Worm (Caenorhabditis elegans) whole organism, late embryonic: ENCODE results near the gene ric-4.

ENCODE experiments used
- T23F11.4 ChIP-seq: fragments of 200-800 bp; sonication (Bioruptor generic); optimal IDR thresholded peaks from 2 replicates; lab custom pipeline; 2018; ENCODE audit warnings: mild to moderate bottlenecking, missing genetic modification characterization, missing compliant biosample characterization
- Y22D7AL.16 ChIP-seq: sonication (generic microtip); optimal IDR thresholded peaks from 2 replicates; lab custom pipeline; 2016; ENCODE audit warnings: missing genetic modification characterization, missing compliant biosample characterization
- ceh-18 ChIP-seq: sonication (generic microtip); optimal IDR thresholded peaks from 2 replicates; lab custom pipeline; 2016; ENCODE audit warnings: missing genetic modification characterization, missing compliant biosample characterization
- ceh-19 ChIP-seq: fragments of 200-800 bp; sonication (Bioruptor generic); optimal IDR thresholded peaks from 2 replicates; lab custom pipeline; 2018; ENCODE audit warnings: mild to moderate bottlenecking, missing genetic modification characterization, missing compliant biosample characterization
- ceh-2 ChIP-seq: sonication (generic microtip); optimal IDR thresholded peaks from 2 replicates; lab custom pipeline; 2016; ENCODE audit warnings: missing genotype, missing genetic modification characterization, missing compliant biosample characterization
- ceh-31 ChIP-seq: sonication (generic microtip); optimal IDR thresholded peaks from 2 replicates; lab custom pipeline; 2016; ENCODE audit warnings: missing genetic modification characterization, missing compliant biosample characterization
- ceh-45 ChIP-seq: fragments of 200-800 bp; sonication (Bioruptor generic); IDR thresholded peaks from 2 replicates; pipeline ENCODE4 v1.3.6; 2022; ENCODE audit warnings: missing genetic modification reagents, missing genetic modification characterization, missing compliant biosample characterization
- ceh-48 ChIP-seq: sonication (generic microtip); optimal IDR thresholded peaks from 2 replicates; lab custom pipeline; 2016; ENCODE audit warnings: missing genetic modification characterization, inconsistent platforms, missing compliant biosample characterization
- dmd-4 ChIP-seq: sonication (generic microtip); optimal IDR thresholded peaks from 2 replicates; lab custom pipeline; 2016; ENCODE audit warnings: borderline replicate concordance, missing genetic modification characterization, missing compliant biosample characterization
- elt-2 ChIP-seq: sonication (generic microtip); optimal IDR thresholded peaks from 2 replicates; lab custom pipeline; 2016; ENCODE audit warnings: missing genetic modification reagents, missing genetic modification characterization, missing compliant biosample characterization
- elt-4 ChIP-seq: sonication (generic microtip); optimal IDR thresholded peaks from 2 replicates; lab custom pipeline; 2016; ENCODE audit warnings: missing genetic modification characterization, missing compliant biosample characterization
- eyg-1 ChIP-seq: sonication (generic microtip); optimal IDR thresholded peaks from 2 replicates; lab custom pipeline; 2016; ENCODE audit warnings: missing genotype, missing genetic modification characterization, missing compliant biosample characterization
- fkh-10 ChIP-seq: fragments of 150-350 bp; optimal IDR thresholded peaks from 2 replicates; lab custom pipeline; 2014; ENCODE audit warnings: missing biosample characterization, missing genetic modification reagents, missing genetic modification characterization
- fkh-6 ChIP-seq: sonication (generic microtip); optimal IDR thresholded peaks from 2 replicates; lab custom pipeline; 2016; ENCODE audit warnings: missing genetic modification characterization, missing compliant biosample characterization
- hlh-30 ChIP-seq: sonication (generic microtip); optimal IDR thresholded peaks from 2 replicates; lab custom pipeline; 2017; ENCODE audit warnings: antibody characterized with exemption, missing genetic modification characterization, missing compliant biosample characterization; ENCODE audit not compliant: insufficient read depth
- lim-6 ChIP-seq: sonication (generic microtip); optimal IDR thresholded peaks from 2 replicates; lab custom pipeline; 2016; ENCODE audit warnings: missing genetic modification characterization, missing compliant biosample characterization
- madf-2 ChIP-seq: sonication (generic microtip); optimal IDR thresholded peaks from 2 replicates; lab custom pipeline; 2017; ENCODE audit warnings: missing genetic modification characterization, missing compliant biosample characterization
- mec-3 ChIP-seq: sonication (generic microtip); optimal IDR thresholded peaks from 2 replicates; lab custom pipeline; 2016; ENCODE audit warnings: borderline replicate concordance, missing genetic modification characterization, missing compliant biosample characterization
- nfya-1 ChIP-seq: sonication (generic microtip); optimal IDR thresholded peaks from 2 replicates; lab custom pipeline; 2017; ENCODE audit warnings: missing genetic modification characterization, mild to moderate bottlenecking, missing compliant biosample characterization, antibody characterized with exemption, moderate library complexity
- nhr-232 ChIP-seq: sonication (generic microtip); optimal IDR thresholded peaks from 2 replicates; lab custom pipeline; 2016; ENCODE audit warnings: missing genetic modification characterization, missing compliant biosample characterization
- odd-2 ChIP-seq: sonication (generic microtip); optimal IDR thresholded peaks from 2 replicates; lab custom pipeline; 2017; ENCODE audit warnings: antibody characterized with exemption, mild to moderate bottlenecking, missing genetic modification characterization, missing compliant biosample characterization
- pag-3 ChIP-seq: sonication (generic microtip); optimal IDR thresholded peaks from 2 replicates; lab custom pipeline; 2016; ENCODE audit warnings: missing compliant biosample characterization, missing genetic modification characterization, borderline replicate concordance
- pat-9 ChIP-seq: fragments of 200-800 bp; sonication (Bioruptor generic); optimal IDR thresholded peaks from 2 replicates; lab custom pipeline; 2018; ENCODE audit warnings: mild to moderate bottlenecking, missing genetic modification characterization, moderate library complexity, missing compliant biosample characterization
- pha-4 ChIP-seq: fragments of 150-350 bp; optimal IDR thresholded peaks from 2 replicates; lab custom pipeline; 2018; ENCODE audit warnings: missing biosample characterization, missing genetic modification reagents, missing genetic modification characterization
- pros-1 ChIP-seq: fragments of 150-350 bp; optimal IDR thresholded peaks from 2 replicates; lab custom pipeline; 2014; ENCODE audit warnings: missing biosample characterization, missing genetic modification reagents, missing genetic modification characterization
- sdc-2 ChIP-seq: sonication (generic microtip); optimal IDR thresholded peaks from 2 replicates; lab custom pipeline; 2016; ENCODE audit warnings: missing genotype, missing genetic modification characterization, missing compliant biosample characterization
- sox-2 ChIP-seq: fragments of 200-800 bp; sonication (Bioruptor generic); IDR thresholded peaks from 2 replicates; pipeline ENCODE4 v1.3.6; 2022; ENCODE audit warnings: missing genetic modification reagents, missing genetic modification characterization, missing compliant biosample characterization
- sox-4 ChIP-seq: sonication (generic microtip); optimal IDR thresholded peaks from 2 replicates; lab custom pipeline; 2017; ENCODE audit warnings: mild to moderate bottlenecking, missing genetic modification characterization, inconsistent platforms, missing compliant biosample characterization
- syd-9 ChIP-seq: sonication (generic microtip); optimal IDR thresholded peaks from 2 replicates; lab custom pipeline; 2016; ENCODE audit warnings: mild to moderate bottlenecking, missing genetic modification characterization, moderate library complexity, missing compliant biosample characterization
- tbx-2 ChIP-seq: sonication (generic microtip); optimal IDR thresholded peaks from 2 replicates; lab custom pipeline; 2016; ENCODE audit warnings: missing genetic modification characterization, missing compliant biosample characterization
- unc-3 ChIP-seq, 2 experiments: fragments of 200-800 bp in 1 of 2; sonication (Bioruptor generic) in 1 of 2; sonication (generic microtip) in 1 of 2; conservative IDR thresholded peaks in 1 of 2; optimal IDR thresholded peaks in 1 of 2; 2 replicates each; pipeline versions ENCODE4 v1.3.6 to Lab custom; 2016 to 2022; ENCODE audit warnings: missing compliant biosample characterization in 2 of 2, missing genetic modification characterization in 2 of 2, missing genetic modification reagents in 1 of 2
- unc-42 ChIP-seq: sonication (generic microtip); optimal IDR thresholded peaks from 2 replicates; lab custom pipeline; 2016; ENCODE audit warnings: missing genotype, missing genetic modification characterization, missing compliant biosample characterization
- unc-55 ChIP-seq: sonication (generic microtip); optimal IDR thresholded peaks from 2 replicates; lab custom pipeline; 2017; ENCODE audit warnings: missing biosample characterization, missing genetic modification reagents, missing genetic modification characterization
- ztf-16 ChIP-seq: sonication (generic microtip); optimal IDR thresholded peaks from 2 replicates; lab custom pipeline; 2017; ENCODE audit warnings: missing genetic modification characterization, missing compliant biosample characterization

Gene ric-4

DNA sequence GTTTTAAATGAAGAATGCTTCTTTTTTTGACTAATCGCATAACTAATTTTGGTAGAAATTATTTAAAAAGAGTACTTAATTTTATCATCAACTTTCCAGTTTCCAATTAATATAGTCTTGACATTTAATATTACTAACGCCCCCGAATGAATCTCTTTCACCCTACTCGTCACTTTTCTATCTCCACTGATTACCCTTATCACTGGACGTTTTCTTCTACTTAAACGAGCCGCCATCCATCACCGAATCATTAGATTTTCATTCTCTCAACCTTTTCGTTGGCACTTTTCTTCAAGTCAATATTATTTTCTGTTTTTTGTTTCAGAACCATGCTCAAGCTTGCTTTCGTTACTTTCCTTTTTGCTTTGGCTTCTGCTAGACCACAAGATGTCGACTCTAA, 7.5 kb upstream of the ric-4 start, which contains the start of gene lys-1:
TSS of gene lys-1 (plus strand) at position 326 of the 400 bp plus-strand sequence.
- TF ChIP-seq ztf-16 (tag; lab: Kevin White, UChicago) (no peak), elt-2 (tag; lab: Kevin White, UChicago) (peak; percentile 20)

DNA sequence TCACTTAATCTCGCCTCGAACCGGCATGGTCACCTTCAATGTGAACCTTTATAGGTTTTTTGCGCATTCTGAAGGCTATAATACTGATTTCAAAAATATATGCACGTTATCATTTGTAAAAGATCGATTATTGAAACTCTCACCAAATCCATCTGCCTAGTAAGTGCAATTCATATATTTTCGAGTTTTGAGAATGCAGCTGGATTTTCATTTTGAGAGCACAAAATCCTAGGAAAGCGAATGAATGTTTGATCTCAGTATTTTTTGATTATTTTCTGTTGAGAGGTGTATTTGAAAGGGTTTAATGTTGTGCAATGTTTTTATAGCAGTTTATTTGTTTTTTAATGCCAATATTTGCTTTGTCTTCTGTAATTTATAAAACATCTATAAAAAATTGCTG, 5.9 kb upstream of the ric-4 start:
- TF ChIP-seq eyg-1 (tag; lab: Kevin White, UChicago) (no peak), fkh-10 (GFP tag; lab: Kevin White, UChicago) (no peak), ceh-2 (no peak), odd-2 (tag; lab: Kevin White, UChicago) (no peak), T23F11.4 (no peak), unc-42 (tag; lab: Kevin White, UChicago) (no peak), hlh-30 (tag; lab: Kevin White, UChicago) (no peak), pat-9 (no peak), unc-55 (GFP tag; lab: Kevin White, UChicago) (no peak), unc-3 (GFP tag; conservative IDR thresholded peaks at IDR 0.05; lab: Robert Waterston, UW) (no peak), unc-3 (tag; optimal IDR thresholded peaks at IDR 0.05; lab: Kevin White, UChicago) (no peak), sox-4 (tag; lab: Kevin White, UChicago) (no peak), lim-6 (tag; lab: Kevin White, UChicago) (no peak), syd-9 (no peak), nhr-232 (tag; lab: Kevin White, UChicago) (no peak), ceh-45 (GFP tag; lab: Robert Waterston, UW) (no peak), mec-3 (tag; lab: Kevin White, UChicago) (no peak), dmd-4 (tag; lab: Kevin White, UChicago) (no peak), pag-3 (tag; lab: Kevin White, UChicago) (no peak), tbx-2 (tag; lab: Kevin White, UChicago) (no peak), elt-2 (tag; lab: Kevin White, UChicago) (no peak)
- TF ChIP-seq, all 69 proteins: peak for 0

DNA sequence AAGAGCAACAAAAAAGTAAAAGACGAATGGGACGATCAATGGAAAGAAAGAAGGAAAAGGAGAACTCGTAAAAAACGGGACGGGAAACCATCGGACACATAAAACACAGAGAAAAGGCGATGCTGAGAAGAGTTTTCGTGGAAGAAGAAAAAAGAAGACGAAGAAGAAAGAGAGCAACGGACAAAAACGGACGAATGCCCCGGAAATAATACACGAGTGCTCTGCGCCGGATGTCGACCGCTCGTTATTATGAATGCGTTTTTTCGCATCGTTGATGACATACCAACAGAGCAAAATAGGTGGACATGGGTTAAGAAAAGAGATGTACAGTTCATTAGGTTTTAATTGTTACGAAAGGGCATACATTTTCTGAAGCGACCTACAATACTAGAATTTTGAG, 5.5 kb upstream of the ric-4 start, which contains the start of gene Y22F5A.11:
TSS of gene Y22F5A.11 (minus strand) at position 28 of the 400 bp plus-strand sequence.
- TF ChIP-seq pha-4 (tag; lab: Kevin White, UChicago) (no peak), ceh-31 (tag; lab: Kevin White, UChicago) (no peak), fkh-6 (tag; lab: Kevin White, UChicago) (no peak), ceh-18 (tag; lab: Kevin White, UChicago) (no peak), unc-42 (tag; lab: Kevin White, UChicago) (peak; percentile 0), madf-2 (no peak), pat-9 (no peak)

DNA sequence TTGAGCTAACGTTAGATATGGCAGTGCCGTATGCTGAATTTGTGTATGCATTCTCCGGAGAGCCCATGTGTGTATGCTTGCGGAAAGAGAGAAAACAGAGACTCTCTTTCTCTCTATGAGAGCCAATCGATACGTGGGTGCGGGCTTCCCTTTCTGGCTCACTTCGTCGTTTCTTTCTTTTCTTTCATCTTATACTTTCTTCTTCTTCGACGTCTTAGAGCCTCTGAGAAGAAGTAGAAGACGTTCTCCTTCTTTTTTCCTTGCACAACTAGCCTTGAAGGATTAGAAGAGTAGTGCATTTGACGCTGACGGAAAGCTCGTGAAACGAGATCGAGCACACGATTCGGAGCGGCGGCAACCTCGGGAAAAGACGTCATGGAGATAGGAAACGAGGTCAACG, 3.7 kb upstream of the ric-4 start:
- TF ChIP-seq unc-42 (tag; lab: Kevin White, UChicago) = peak; percentile 31
- no peak for TF ChIP-seq pag-3 (tag; lab: Kevin White, UChicago)
- TF ChIP-seq nfya-1 (tag; lab: Kevin White, UChicago) = peak; percentile 26
- peak; percentile 15 for TF ChIP-seq pros-1 (tag; lab: Kevin White, UChicago)
- TF ChIP-seq sdc-2 (tag; lab: Kevin White, UChicago) = no peak
- TF ChIP-seq pat-9 = no peak
- no peak for TF ChIP-seq sox-2 (GFP tag; lab: Robert Waterston, UW)
- TF ChIP-seq ceh-19 (GFP tag; lab: Kevin White, UChicago) = no peak
- peak; percentile 89 for TF ChIP-seq ceh-48 (tag; lab: Kevin White, UChicago)
- TF ChIP-seq elt-4 = no peak
- peak; percentile 1 for TF ChIP-seq ceh-31 (tag; lab: Kevin White, UChicago)

DNA sequence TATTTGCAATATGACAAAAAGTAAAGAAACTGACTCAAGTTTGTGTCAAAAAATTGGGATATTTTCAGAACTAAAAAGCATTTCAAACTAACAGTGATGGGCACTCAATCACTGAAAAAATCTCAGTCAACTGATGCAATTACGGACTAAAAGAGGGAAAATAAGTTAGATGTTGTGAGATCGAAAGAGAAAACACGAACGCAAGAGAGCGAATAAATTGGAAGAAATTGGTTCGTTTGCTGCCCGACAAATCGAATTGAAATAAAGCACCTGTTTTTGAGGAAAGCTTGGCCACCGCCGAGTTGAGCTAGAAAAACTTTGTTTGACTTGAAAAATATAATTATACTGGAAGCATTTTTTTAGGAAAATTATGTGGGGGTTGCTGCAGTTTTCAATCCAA, 4.1 kb downstream of the ric-4 start:
- no peak for TF ChIP-seq Y22D7AL.16 (tag; lab: Kevin White, UChicago)
- peak; percentile 73 for TF ChIP-seq unc-42 (tag; lab: Kevin White, UChicago)
- TF ChIP-seq fkh-6 (tag; lab: Kevin White, UChicago) = no peak
- TF ChIP-seq hlh-30 (tag; lab: Kevin White, UChicago) = no peak
- TF ChIP-seq sdc-2 (tag; lab: Kevin White, UChicago) = no peak
- TF ChIP-seq ztf-16 (tag; lab: Kevin White, UChicago) = no peak
